Worm (Caenorhabditis elegans) whole organism, L2 larva: ENCODE results near the gene F13H8.6.
A peak's percentile ranks its signal among the peaks of the same experiment; 100 is the strongest.

Source experiments
- C34F6.9 ChIP-seq: fragments of 150-350 bp; optimal IDR thresholded peaks from 2 replicates; lab custom pipeline; 2014; ENCODE audit warnings: missing biosample characterization, missing genetic modification characterization
- Y55F3AM.14 ChIP-seq: fragments of 200-800 bp; sonication (Bioruptor generic); optimal IDR thresholded peaks from 2 replicates; lab custom pipeline; 2018; ENCODE audit warnings: mild to moderate bottlenecking, missing genetic modification characterization, missing compliant biosample characterization
- alr-1 ChIP-seq: fragments of 150-350 bp; optimal IDR thresholded peaks from 2 replicates; lab custom pipeline; 2014; ENCODE audit warnings: missing biosample characterization, missing genetic modification characterization
- ama-1 ChIP-seq: fragments of 150-350 bp; optimal IDR thresholded peaks from 2 replicates; lab custom pipeline; 2018; ENCODE audit warnings: inconsistent platforms
- crh-2 ChIP-seq: sonication (generic microtip); optimal IDR thresholded peaks from 2 replicates; lab custom pipeline; 2017; ENCODE audit warnings: missing biosample characterization, missing genetic modification characterization
- dmd-4 ChIP-seq: sonication (generic microtip); optimal IDR thresholded peaks from 2 replicates; lab custom pipeline; 2017; ENCODE audit warnings: missing biosample characterization, missing genetic modification characterization
- egl-27 ChIP-seq: sonication (generic microtip); optimal IDR thresholded peaks from 3 replicates; lab custom pipeline; 2017; ENCODE audit warnings: missing biosample characterization, missing genetic modification reagents, missing genetic modification characterization
- elt-3 ChIP-seq: sonication (generic microtip); optimal IDR thresholded peaks from 2 replicates; lab custom pipeline; 2017; ENCODE audit warnings: missing biosample characterization, missing genetic modification characterization
- fos-1 ChIP-seq: fragments of 150-350 bp; optimal IDR thresholded peaks from 2 replicates; lab custom pipeline; 2014; ENCODE audit warnings: missing biosample characterization, missing genetic modification characterization
- gmeb-1 ChIP-seq: fragments of 150-350 bp; optimal IDR thresholded peaks from 2 replicates; lab custom pipeline; 2014; ENCODE audit warnings: missing biosample characterization, missing genetic modification characterization
- lin-11 ChIP-seq: fragments of 150-350 bp; sonication (generic microtip); optimal IDR thresholded peaks from 2 replicates; lab custom pipeline; 2014; ENCODE audit warnings: missing biosample characterization, missing genetic modification characterization, inconsistent platforms, mixed read lengths
- lin-39 ChIP-seq: fragments of 150-350 bp; optimal IDR thresholded peaks from 2 replicates; lab custom pipeline; 2014; ENCODE audit warnings: missing biosample characterization, missing genetic modification reagents, missing genetic modification characterization
- mbf-1 ChIP-seq: sonication (generic microtip); optimal IDR thresholded peaks from 2 replicates; lab custom pipeline; 2017; ENCODE audit warnings: missing biosample characterization, missing genetic modification characterization
- mdl-1 ChIP-seq, 2 experiments: fragments of 150-350 bp in 1 of 2; sonication (generic microtip) in 1 of 2; optimal IDR thresholded peaks; 2 replicates each; lab custom pipeline; 2017; ENCODE audit warnings: missing biosample characterization in 2 of 2, missing genetic modification characterization in 2 of 2
- nhr-11 ChIP-seq: fragments of 150-350 bp; optimal IDR thresholded peaks from 2 replicates; lab custom pipeline; 2014; ENCODE audit warnings: missing biosample characterization, missing genetic modification characterization
- nhr-12 ChIP-seq: fragments of 150-350 bp; optimal IDR thresholded peaks from 2 replicates; lab custom pipeline; 2014; ENCODE audit warnings: missing biosample characterization, missing genetic modification characterization
- nhr-129 ChIP-seq: fragments of 150-350 bp; optimal IDR thresholded peaks from 2 replicates; lab custom pipeline; 2014; ENCODE audit warnings: missing biosample characterization, missing genetic modification characterization
- nhr-23 ChIP-seq: fragments of 150-350 bp; optimal IDR thresholded peaks from 2 replicates; lab custom pipeline; 2014; ENCODE audit warnings: missing biosample characterization, missing genetic modification reagents, missing genetic modification characterization
- nhr-25 ChIP-seq: fragments of 150-350 bp; sonication (generic microtip); optimal IDR thresholded peaks from 3 replicates; lab custom pipeline; 2014; ENCODE audit warnings: missing biosample characterization, missing genetic modification characterization
- nhr-6 ChIP-seq: fragments of 150-350 bp; optimal IDR thresholded peaks from 2 replicates; lab custom pipeline; 2014; ENCODE audit warnings: missing biosample characterization, missing genetic modification characterization
- nhr-77 ChIP-seq: fragments of 150-350 bp; optimal IDR thresholded peaks from 2 replicates; lab custom pipeline; 2014; ENCODE audit warnings: missing biosample characterization, missing genetic modification characterization
- peb-1 ChIP-seq: fragments of 150-350 bp; optimal IDR thresholded peaks from 2 replicates; lab custom pipeline; 2014; ENCODE audit warnings: missing biosample characterization, missing genetic modification characterization
- sem-4 ChIP-seq: fragments of 150-350 bp; optimal IDR thresholded peaks from 2 replicates; lab custom pipeline; 2014; ENCODE audit warnings: missing biosample characterization, missing genetic modification reagents, missing genetic modification characterization
- skn-1 ChIP-seq: sonication (generic microtip); optimal IDR thresholded peaks from 2 replicates; lab custom pipeline; 2017; ENCODE audit warnings: missing biosample characterization, missing genetic modification characterization
- sma-9 ChIP-seq, 2 experiments: fragments of 150-350 bp in 1 of 2; sonication (generic microtip) in 1 of 2; optimal IDR thresholded peaks; 2 replicates each; lab custom pipeline; 2014 to 2016; ENCODE audit warnings: missing genetic modification characterization in 2 of 2, mild to moderate bottlenecking in 1 of 2, missing biosample characterization in 1 of 2, missing compliant biosample characterization in 1 of 2, missing genetic modification reagents in 1 of 2, moderate library complexity in 1 of 2
- snpc-4 ChIP-seq: fragments of 150-350 bp; optimal IDR thresholded peaks from 2 replicates; lab custom pipeline; 2014; ENCODE audit warnings: missing biosample characterization, missing genetic modification characterization
- unc-39 ChIP-seq: fragments of 150-350 bp; optimal IDR thresholded peaks from 2 replicates; lab custom pipeline; 2014; ENCODE audit warnings: missing biosample characterization, missing genetic modification characterization
- unc-62 ChIP-seq: fragments of 150-350 bp; optimal IDR thresholded peaks from 2 replicates; lab custom pipeline; 2014; ENCODE audit warnings: missing biosample characterization, missing genetic modification reagents, missing genetic modification characterization
- ztf-1 ChIP-seq: fragments of 200-800 bp; sonication (Bioruptor generic); conservative IDR thresholded peaks from 2 replicates; pipeline ENCODE4 v1.3.6; 2022; ENCODE audit warnings: missing genetic modification characterization, missing compliant biosample characterization
- ztf-11 ChIP-seq: sonication (generic microtip); optimal IDR thresholded peaks from 2 replicates; lab custom pipeline; 2017; ENCODE audit warnings: missing biosample characterization, missing genetic modification characterization
- ztf-4 ChIP-seq: fragments of 150-350 bp; optimal IDR thresholded peaks from 2 replicates; lab custom pipeline; 2014; ENCODE audit warnings: missing biosample characterization, missing genetic modification characterization

F13H8.6 gene

ce11 chrII:6269805-6270414, 16.9 kb downstream of the F13H8.6 start, which contains the start of gene F13H8.2 (continued):
- peak; percentile 2 for TF ChIP-seq egl-27 (tag; lab: Kevin White, UChicago)
- TF ChIP-seq peb-1 (tag; lab: Kevin White, UChicago), result no peak

- no peak for TF ChIP-seq nhr-6 (tag; lab: Kevin White, UChicago)
Observed at ce11 chrII:6267983-6268382, 18.8 kb downstream of the F13H8.6 start, which contains the start of gene F13H8.8. Gene F13H8.8, minus strand, starts transcription at chrII:6268083.

ce11 chrII:6263685-6264084, 23.1 kb downstream of the F13H8.6 start, which contains the start of gene F13H8.3:
Gene F13H8.3, plus strand, starts transcription at chrII:6263985.
- TF ChIP-seq lin-11 (tag; lab: Kevin White, UChicago) (no peak), ztf-4 (tag; lab: Kevin White, UChicago) (no peak), nhr-11 (tag; lab: Kevin White, UChicago) (no peak), gmeb-1 (tag; lab: Kevin White, UChicago) (no peak), nhr-12 (tag; lab: Kevin White, UChicago) (no peak), dmd-4 (tag; lab: Kevin White, UChicago) (no peak), peb-1 (tag; lab: Kevin White, UChicago) (no peak), lin-39 (tag; lab: Kevin White, UChicago) (no peak)
- TF ChIP-seq, all 48 proteins: peak for 0

ce11 chrII:6262222-6262621, 24.5 kb downstream of the F13H8.6 start, which contains the start of gene F13H8.12:
Gene F13H8.12, plus strand, starts transcription at chrII:6262522.
- TF ChIP-seq C34F6.9 (tag; lab: Kevin White, UChicago) (no peak), nhr-6 (tag; lab: Kevin White, UChicago) (no peak), ama-1 (no peak), alr-1 (no peak), unc-62 (no peak), snpc-4 (tag; lab: Kevin White, UChicago) (no peak), nhr-12 (tag; lab: Kevin White, UChicago) (no peak)
- TF ChIP-seq, all 48 proteins: peak for 0

- TF ChIP-seq nhr-25 (no peak), nhr-129 (tag; lab: Kevin White, UChicago) (peak; percentile 25), fos-1 (tag; lab: Kevin White, UChicago) (peak; percentile 66), nhr-23 (tag; lab: Kevin White, UChicago) (no peak), ama-1 (no peak), mdl-1 (tag; optimal IDR thresholded peaks at IDR 0.05; lab: Kevin White, UChicago) (no peak), skn-1 (tag; lab: Kevin White, UChicago) (no peak)
Observed at ce11 chrII:6260684-6261083, 26.1 kb downstream of the F13H8.6 start, which contains the start of gene nmgp-1. Gene nmgp-1, plus strand, starts transcription at chrII:6260857.

- TF ChIP-seq Y55F3AM.14 (GFP tag; lab: Kevin White, UChicago) (no peak), lin-39 (tag; lab: Kevin White, UChicago) (no peak), nhr-77 (tag; lab: Kevin White, UChicago) (no peak), crh-2 (tag; lab: Kevin White, UChicago) (no peak), nhr-25 (no peak), gmeb-1 (tag; lab: Kevin White, UChicago) (no peak), ztf-1 (GFP tag; lab: Robert Waterston, UW) (no peak), sma-9 (GFP tag; optimal IDR thresholded peaks at IDR 0.05; lab: Kevin White, UChicago) (peak; percentile 50), sma-9 (tag; optimal IDR thresholded peaks at IDR 0.05; lab: Kevin White, UChicago) (no peak), fos-1 (tag; lab: Kevin White, UChicago) (peak; percentile 60)
Observed at ce11 chrII:6259867-6260266, 26.9 kb downstream of the F13H8.6 start, which contains the start of gene F13H8.11. Gene F13H8.11, minus strand, starts transcription at chrII:6260021.

- TF ChIP-seq ztf-1 (GFP tag; lab: Robert Waterston, UW), result no peak
- no peak for TF ChIP-seq nhr-12 (tag; lab: Kevin White, UChicago)
- no peak for TF ChIP-seq ztf-11
- TF ChIP-seq egl-27 (tag; lab: Kevin White, UChicago), result no peak
- TF ChIP-seq unc-39 (tag; lab: Kevin White, UChicago), result no peak
- TF ChIP-seq snpc-4 (tag; lab: Kevin White, UChicago), result no peak
- no peak for TF ChIP-seq sem-4 (tag; lab: Kevin White, UChicago)
- TF ChIP-seq mbf-1 (tag; lab: Kevin White, UChicago), result no peak
- TF ChIP-seq peb-1 (tag; lab: Kevin White, UChicago), result no peak
- TF ChIP-seq mdl-1 (tag; optimal IDR thresholded peaks at IDR 0.05; lab: Kevin White, UChicago), result no peak
- TF ChIP-seq elt-3 (tag; lab: Kevin White, UChicago), result no peak
Observed at ce11 chrII:6257220-6257877, 29.4 kb downstream of the F13H8.6 start.
